Worm (Caenorhabditis elegans) whole organism, L3 larva: ENCODE results near the gene pgl-3.

Experiments
- R02D3.7 ChIP-seq: fragments of 150-350 bp; optimal IDR thresholded peaks from 2 replicates; lab custom pipeline; 2014; ENCODE audit warnings: missing biosample characterization, missing genetic modification characterization
- ZK546.5 ChIP-seq: sonication (generic microtip); optimal IDR thresholded peaks from 2 replicates; lab custom pipeline; 2017; ENCODE audit warnings: missing biosample characterization, missing genetic modification characterization
- aly-2 ChIP-seq: fragments of 150-350 bp; optimal IDR thresholded peaks from 2 replicates; lab custom pipeline; 2014; ENCODE audit warnings: missing biosample characterization, missing genetic modification characterization
- ama-1 ChIP-seq: fragments of 150-350 bp; optimal IDR thresholded peaks from 2 replicates; lab custom pipeline; 2018
- ceh-16 ChIP-seq: sonication (generic microtip); optimal IDR thresholded peaks from 2 replicates; lab custom pipeline; 2017; ENCODE audit warnings: missing biosample characterization, missing genetic modification characterization
- ceh-28 ChIP-seq: fragments of 150-350 bp; optimal IDR thresholded peaks from 2 replicates; lab custom pipeline; 2014; ENCODE audit warnings: missing biosample characterization, missing genetic modification reagents, missing genetic modification characterization
- ceh-82 ChIP-seq: fragments of 150-350 bp; optimal IDR thresholded peaks from 2 replicates; lab custom pipeline; 2014; ENCODE audit warnings: missing biosample characterization, missing genetic modification characterization
- ceh-9 ChIP-seq: sonication (generic microtip); optimal IDR thresholded peaks from 2 replicates; lab custom pipeline; 2018; ENCODE audit warnings: missing biosample characterization, missing genetic modification characterization
- egl-5 ChIP-seq: fragments of 150-350 bp; optimal IDR thresholded peaks from 2 replicates; lab custom pipeline; 2017; ENCODE audit warnings: missing biosample characterization, missing genetic modification reagents, missing genetic modification characterization, inconsistent platforms
- elt-1 ChIP-seq: fragments of 150-350 bp; optimal IDR thresholded peaks from 2 replicates; lab custom pipeline; 2014; ENCODE audit warnings: missing biosample characterization, missing genetic modification characterization
- eor-1 ChIP-seq, 2 experiments: fragments of 150-350 bp; optimal IDR thresholded peaks; 2 replicates each; lab custom pipeline; 2014 to 2018; ENCODE audit warnings: missing biosample characterization in 2 of 2, missing genetic modification characterization in 2 of 2
- fkh-2 ChIP-seq: fragments of 150-350 bp; optimal IDR thresholded peaks from 2 replicates; lab custom pipeline; 2014; ENCODE audit warnings: missing biosample characterization, missing genetic modification reagents, missing genetic modification characterization
- fos-1 ChIP-seq: fragments of 150-350 bp; optimal IDR thresholded peaks from 2 replicates; lab custom pipeline; 2014; ENCODE audit warnings: missing biosample characterization, missing genetic modification characterization
- hmg-11 ChIP-seq: sonication (generic microtip); optimal IDR thresholded peaks from 2 replicates; lab custom pipeline; 2016; ENCODE audit warnings: missing genetic modification characterization, missing compliant biosample characterization
- jun-1 ChIP-seq: fragments of 150-350 bp; optimal IDR thresholded peaks from 2 replicates; lab custom pipeline; 2014; ENCODE audit warnings: missing biosample characterization, missing genetic modification reagents, missing genetic modification characterization
- lin-39 ChIP-seq: fragments of 150-350 bp; optimal IDR thresholded peaks from 2 replicates; lab custom pipeline; 2018; ENCODE audit warnings: missing biosample characterization, missing genetic modification reagents, missing genetic modification characterization
- lsy-12 ChIP-seq: sonication (generic microtip); optimal IDR thresholded peaks from 2 replicates; lab custom pipeline; 2016; ENCODE audit warnings: mild to moderate bottlenecking, missing genetic modification characterization, missing compliant biosample characterization
- mdl-1 ChIP-seq: fragments of 150-350 bp; optimal IDR thresholded peaks from 2 replicates; lab custom pipeline; 2014; ENCODE audit warnings: missing biosample characterization, missing genetic modification characterization
- nfya-1 ChIP-seq: sonication (generic microtip); optimal IDR thresholded peaks from 2 replicates; lab custom pipeline; 2017; ENCODE audit warnings: missing genetic modification characterization, mild to moderate bottlenecking, missing compliant biosample characterization, antibody characterized with exemption, moderate library complexity; ENCODE audit not compliant: insufficient read depth
- nhr-12 ChIP-seq: fragments of 150-350 bp; optimal IDR thresholded peaks from 2 replicates; lab custom pipeline; 2014; ENCODE audit warnings: missing biosample characterization, missing genetic modification characterization
- nhr-23 ChIP-seq: fragments of 150-350 bp; optimal IDR thresholded peaks from 2 replicates; lab custom pipeline; 2014; ENCODE audit warnings: missing biosample characterization, missing genetic modification reagents, missing genetic modification characterization
- nhr-25 ChIP-seq: sonication (generic microtip); optimal IDR thresholded peaks from 2 replicates; lab custom pipeline; 2017; ENCODE audit warnings: missing biosample characterization, missing genetic modification characterization
- nhr-43 ChIP-seq: sonication (generic microtip); optimal IDR thresholded peaks from 2 replicates; lab custom pipeline; 2016; ENCODE audit warnings: mild to moderate bottlenecking, missing genetic modification characterization, missing compliant biosample characterization; ENCODE audit not compliant: poor library complexity, severe bottlenecking
- nhr-76 ChIP-seq: fragments of 150-350 bp; sonication (generic microtip); optimal IDR thresholded peaks from 5 replicates; lab custom pipeline; 2014; ENCODE audit warnings: missing biosample characterization, missing genetic modification characterization
- nhr-77 ChIP-seq: fragments of 150-350 bp; optimal IDR thresholded peaks from 2 replicates; lab custom pipeline; 2014; ENCODE audit warnings: missing biosample characterization, missing genetic modification characterization
- pqm-1 ChIP-seq: fragments of 150-350 bp; optimal IDR thresholded peaks from 2 replicates; lab custom pipeline; 2017; ENCODE audit warnings: missing biosample characterization, missing genetic modification characterization, inconsistent platforms
- skn-1 ChIP-seq: fragments of 150-350 bp; optimal IDR thresholded peaks from 2 replicates; lab custom pipeline; 2014; ENCODE audit warnings: missing biosample characterization, missing genetic modification characterization
- snpc-4 ChIP-seq: fragments of 150-350 bp; optimal IDR thresholded peaks from 2 replicates; lab custom pipeline; 2014; ENCODE audit warnings: missing biosample characterization, missing genetic modification characterization
- tbx-2 ChIP-seq: sonication (generic microtip); optimal IDR thresholded peaks from 2 replicates; lab custom pipeline; 2016; ENCODE audit warnings: mild to moderate bottlenecking, missing genetic modification characterization, missing compliant biosample characterization
- unc-39 ChIP-seq: sonication (generic microtip); optimal IDR thresholded peaks from 4 replicates; lab custom pipeline; 2017; ENCODE audit warnings: missing biosample characterization, missing genetic modification characterization
- unc-62 ChIP-seq: fragments of 150-350 bp; sonication (generic microtip); optimal IDR thresholded peaks from 4 replicates; lab custom pipeline; 2014; ENCODE audit warnings: missing biosample characterization, missing genetic modification reagents, missing genetic modification characterization
- zag-1 ChIP-seq: fragments of 150-350 bp; optimal IDR thresholded peaks from 2 replicates; lab custom pipeline; 2014; ENCODE audit warnings: missing biosample characterization, missing genetic modification characterization
- ztf-11 ChIP-seq: fragments of 150-350 bp; optimal IDR thresholded peaks from 2 replicates; lab custom pipeline; 2014; ENCODE audit warnings: missing biosample characterization, missing genetic modification characterization
- ztf-4 ChIP-seq: fragments of 150-350 bp; optimal IDR thresholded peaks from 2 replicates; lab custom pipeline; 2014; ENCODE audit warnings: missing biosample characterization, missing genetic modification characterization

pgl-3 gene

DNA sequence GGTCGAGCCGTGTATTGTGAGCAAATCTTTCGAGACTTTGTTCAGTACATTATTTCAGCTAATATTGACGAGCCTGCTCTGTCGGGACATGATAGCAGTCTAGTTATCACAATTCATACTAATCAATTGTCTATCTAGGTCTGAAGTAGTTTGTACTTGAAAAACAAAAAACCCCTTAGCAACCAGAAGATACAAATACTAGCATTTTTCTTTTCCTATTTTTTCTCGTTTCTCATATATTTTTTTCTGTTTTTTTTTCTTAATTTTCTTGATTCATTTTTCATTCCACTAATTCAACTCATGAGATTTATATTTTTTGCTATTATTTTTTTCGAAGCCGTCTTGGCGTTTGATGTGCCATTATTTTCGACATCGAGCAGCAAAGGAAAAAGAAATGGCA is 31.4 kb downstream of the pgl-3 start, which contains the start of gene R02F11.9:
R02F11.9 (plus strand) TSS at position 301 of the 400 bp plus-strand sequence.
- TF ChIP-seq fkh-2 (no peak), ztf-4 (tag; lab: Kevin White, UChicago) (no peak), nhr-12 (no peak), ceh-82 (tag; lab: Kevin White, UChicago) (no peak), nhr-77 (no peak), R02D3.7 (no peak), elt-1 (tag; lab: Kevin White, UChicago) (no peak), ztf-11 (tag; lab: Kevin White, UChicago) (no peak), snpc-4 (tag; lab: Kevin White, UChicago) (no peak), fos-1 (tag; lab: Kevin White, UChicago) (no peak), ZK546.5 (tag; lab: Kevin White, UChicago) (no peak), ceh-16 (tag; lab: Kevin White, UChicago) (no peak)

DNA sequence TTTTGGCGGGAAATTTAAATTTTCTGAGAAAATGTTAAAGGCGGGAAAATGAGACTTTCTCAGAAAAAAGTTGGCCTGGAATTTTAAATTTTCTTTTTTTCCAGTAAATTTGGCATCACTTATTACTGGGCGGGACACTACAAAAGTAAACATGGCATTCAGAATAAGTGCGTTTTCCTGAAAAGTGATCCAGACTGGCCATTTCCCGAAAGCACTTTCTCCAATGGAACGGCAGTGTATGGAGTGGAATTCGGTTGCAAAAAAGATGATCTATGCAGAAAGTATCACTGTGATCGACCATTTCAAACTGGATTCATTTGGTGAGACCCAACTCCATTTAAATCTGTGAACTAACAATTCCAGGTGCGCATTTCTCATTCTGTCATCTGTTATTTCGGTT is 32.1 kb downstream of the pgl-3 start:
- no peak for TF ChIP-seq nfya-1 (tag; lab: Kevin White, UChicago)
- TF ChIP-seq nhr-12: no peak

DNA sequence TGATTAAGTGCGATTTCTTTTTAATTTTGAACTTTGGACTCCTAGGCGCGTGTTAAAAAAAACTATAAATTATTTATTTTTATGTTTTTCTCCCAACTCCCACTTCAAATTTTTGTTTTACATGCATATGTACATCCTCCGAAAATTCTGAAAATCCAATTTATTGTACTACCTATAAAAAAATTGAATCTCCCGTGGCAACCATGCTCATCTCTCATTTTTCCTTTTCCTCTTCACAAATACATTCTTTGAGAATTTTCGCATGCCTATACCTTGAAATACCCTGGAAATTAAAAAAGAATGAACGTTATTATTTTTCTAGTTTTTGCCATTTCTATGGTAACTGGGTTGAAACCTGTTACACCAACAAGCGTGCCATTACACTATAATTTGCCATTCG is 33.0 kb downstream of the pgl-3 start, which contains the start of gene R02F11.10:
R02F11.10 (plus strand) TSS at position 301 of the 400 bp plus-strand sequence.
- TF ChIP-seq ceh-9 (tag; lab: Kevin White, UChicago) (no peak), tbx-2 (tag; lab: Kevin White, UChicago) (no peak), hmg-11 (tag; lab: Kevin White, UChicago) (no peak), eor-1 (tag; optimal IDR thresholded peaks at IDR 0.05; lab: Kevin White, UChicago) (no peak), nhr-76 (no peak), egl-5 (tag; lab: Kevin White, UChicago) (no peak), nhr-23 (tag; lab: Kevin White, UChicago) (no peak), lin-39 (tag; lab: Kevin White, UChicago) (no peak), aly-2 (tag; lab: Kevin White, UChicago) (no peak), ceh-28 (no peak), fos-1 (tag; lab: Kevin White, UChicago) (no peak), nhr-12 (no peak), elt-1 (tag; lab: Kevin White, UChicago) (no peak), ama-1 (lab: Kevin White, UChicago) (no peak), unc-62 (GFP tag; lab: Kevin White, UChicago) (no peak), snpc-4 (tag; lab: Kevin White, UChicago) (no peak)

DNA sequence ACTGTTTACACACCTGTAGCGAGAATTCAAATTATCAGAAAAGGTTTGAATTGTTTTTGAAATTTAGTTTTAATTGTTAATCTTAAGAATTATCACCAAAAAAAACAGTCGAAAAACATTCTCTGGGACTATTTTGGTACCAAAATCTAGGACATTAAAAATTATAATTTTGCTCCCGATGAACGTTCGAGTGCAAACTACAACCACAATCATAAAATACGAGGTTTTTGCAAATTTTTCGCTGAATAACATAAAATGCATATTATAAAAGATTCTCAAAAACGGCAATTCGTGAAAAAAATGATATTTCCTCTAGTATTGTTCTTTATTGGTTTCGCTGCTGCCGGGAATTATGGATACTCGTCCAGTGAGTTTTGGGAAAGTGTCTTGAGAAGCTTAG is 34.6 kb downstream of the pgl-3 start, which contains the start of gene R02F11.12:
R02F11.12 (plus strand) TSS at position 301 of the 400 bp plus-strand sequence.
- TF ChIP-seq jun-1 (tag; lab: Kevin White, UChicago): no peak
- TF ChIP-seq nhr-43 (tag; lab: Kevin White, UChicago): no peak
- TF ChIP-seq elt-1 (tag; lab: Kevin White, UChicago): no peak
- TF ChIP-seq ceh-82 (tag; lab: Kevin White, UChicago): no peak
- no peak for TF ChIP-seq pqm-1 (tag; lab: Kevin White, UChicago)
- TF ChIP-seq mdl-1: no peak
- no peak for TF ChIP-seq lin-39 (tag; lab: Kevin White, UChicago)
- no peak for TF ChIP-seq eor-1 (tag; optimal IDR thresholded peaks at IDR 0.05; lab: Kevin White, UChicago)
- TF ChIP-seq snpc-4 (tag; lab: Kevin White, UChicago): no peak
- TF ChIP-seq hmg-11 (tag; lab: Kevin White, UChicago): no peak
- no peak for TF ChIP-seq unc-39 (tag; lab: Kevin White, UChicago)
- TF ChIP-seq egl-5 (tag; lab: Kevin White, UChicago): no peak
- TF ChIP-seq lsy-12 (tag; lab: Kevin White, UChicago): no peak
- no peak for TF ChIP-seq nhr-23 (tag; lab: Kevin White, UChicago)
- TF ChIP-seq zag-1 (tag; lab: Kevin White, UChicago): no peak
- TF ChIP-seq ztf-11 (tag; lab: Kevin White, UChicago): no peak
- TF ChIP-seq ceh-9 (tag; lab: Kevin White, UChicago): no peak
- no peak for TF ChIP-seq nhr-25
- no peak for TF ChIP-seq skn-1

DNA sequence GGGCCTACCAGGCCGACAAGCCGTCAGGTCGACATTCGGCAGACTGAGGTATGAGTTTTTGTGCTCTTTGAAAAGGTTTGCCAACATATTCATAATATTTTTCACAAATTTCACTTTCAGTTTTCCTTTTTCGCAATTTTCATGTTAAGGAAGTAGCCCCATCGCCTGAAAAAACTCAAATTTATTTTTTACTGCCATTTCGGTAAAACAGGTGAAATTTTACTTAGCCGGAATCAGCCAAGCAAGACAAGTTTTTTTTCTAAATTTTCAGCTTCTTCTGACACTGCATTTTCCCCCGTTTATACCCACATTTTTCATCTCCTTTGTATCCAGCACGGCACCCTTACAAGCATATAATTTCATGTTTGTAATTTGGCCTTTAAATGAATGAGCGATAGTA is 35.8 kb downstream of the pgl-3 start, which contains the start of gene R02F11.11:
R02F11.11 (plus strand) TSS at position 301 of the 400 bp plus-strand sequence.
- no peak for TF ChIP-seq ama-1 (lab: Kevin White, UChicago)
